Worm (Caenorhabditis elegans): ENCODE data around the gene srb-1.

Gene srb-1

DNA sequence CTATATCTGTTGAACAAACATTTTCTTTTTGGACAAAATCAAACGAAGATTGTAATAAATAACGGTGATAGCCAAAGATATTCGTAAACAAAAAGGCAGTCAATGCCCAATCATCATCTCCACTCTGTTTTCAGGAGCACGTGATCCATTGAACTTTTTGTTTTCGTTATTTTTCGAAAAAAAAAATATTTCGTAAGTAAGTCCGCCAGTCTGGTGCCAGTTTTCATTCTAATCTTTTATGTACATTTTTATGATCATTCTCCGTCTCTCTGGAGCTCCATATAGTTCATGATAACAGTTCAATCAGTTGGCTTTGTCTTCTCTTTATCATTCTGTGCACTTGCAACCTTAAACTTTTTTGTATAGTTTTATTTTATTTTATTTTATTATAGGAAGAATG is 32.1 kb upstream of the srb-1 start, which contains the start of gene ampd-1:
Gene ampd-1 (plus strand): TSS at position 393 of the 400 bp plus-strand sequence.
- TF ChIP-seq ceh-13 (GFP tag; optimal IDR thresholded peaks at IDR 0.05) = no peak
- no peak for TF ChIP-seq flt-1 (GFP tag; IDR thresholded peaks at IDR 0.05)
- TF ChIP-seq pes-1 (GFP tag; IDR thresholded peaks at IDR 0.05) = no peak
- TF ChIP-seq scrt-1 (GFP tag; IDR thresholded peaks at IDR 0.05) = no peak

DNA sequence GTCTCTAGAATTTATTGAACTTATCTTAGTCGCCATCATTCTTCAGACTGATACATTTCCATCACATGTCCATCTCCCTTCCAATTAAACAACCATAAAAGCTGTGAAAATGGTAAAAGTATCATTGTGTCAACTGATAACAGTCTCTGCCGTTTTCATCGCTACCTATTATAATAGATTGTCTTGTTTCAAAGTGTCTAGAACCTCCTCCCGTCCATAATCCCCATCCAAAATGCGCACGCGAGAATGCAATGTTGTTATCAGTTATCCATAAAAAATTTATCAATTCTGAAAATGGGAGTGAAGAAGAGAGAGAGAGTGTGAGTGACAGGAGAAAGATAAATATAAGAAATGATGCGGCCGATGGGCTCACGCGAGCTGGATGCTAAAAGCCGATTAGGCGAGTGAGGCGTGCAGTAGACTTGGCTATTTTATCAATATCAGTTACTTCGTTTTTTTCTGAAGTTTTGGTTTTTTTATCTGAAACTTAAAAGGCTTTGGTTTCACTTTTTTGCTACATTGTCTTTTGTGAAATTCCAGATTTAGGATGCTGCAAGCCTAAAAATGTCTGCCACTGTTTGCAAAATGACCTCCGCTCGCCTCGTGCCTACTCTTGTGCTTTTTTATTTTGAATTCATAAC is 31.2 kb upstream of the srb-1 start:
- TF ChIP-seq F13C5.2 (tag; optimal IDR thresholded peaks at IDR 0.05) (no peak), ceh-36 (tag; optimal IDR thresholded peaks at IDR 0.05) (no peak), hnd-1 (tag; optimal IDR thresholded peaks at IDR 0.05) (no peak), tbx-37 (GFP tag; conservative IDR thresholded peaks at IDR 0.05) (no peak), aly-1 (tag; optimal IDR thresholded peaks at IDR 0.05) (no peak), B0310.2 (tag; optimal IDR thresholded peaks at IDR 0.05) (no peak), tbx-11 (GFP tag; IDR thresholded peaks at IDR 0.05) (no peak), sea-1 (GFP tag; conservative IDR thresholded peaks at IDR 0.05) (no peak), tra-4 (tag; optimal IDR thresholded peaks at IDR 0.05) (no peak), pes-1 (GFP tag; IDR thresholded peaks at IDR 0.05) (no peak), ets-7 (tag; optimal IDR thresholded peaks at IDR 0.05) (no peak), ama-1 (optimal IDR thresholded peaks at IDR 0.05) (no peak), scrt-1 (GFP tag; IDR thresholded peaks at IDR 0.05) (no peak), ceh-13 (GFP tag; optimal IDR thresholded peaks at IDR 0.05) (no peak), hmg-4 (GFP tag; optimal IDR thresholded peaks at IDR 0.05) (no peak)

DNA sequence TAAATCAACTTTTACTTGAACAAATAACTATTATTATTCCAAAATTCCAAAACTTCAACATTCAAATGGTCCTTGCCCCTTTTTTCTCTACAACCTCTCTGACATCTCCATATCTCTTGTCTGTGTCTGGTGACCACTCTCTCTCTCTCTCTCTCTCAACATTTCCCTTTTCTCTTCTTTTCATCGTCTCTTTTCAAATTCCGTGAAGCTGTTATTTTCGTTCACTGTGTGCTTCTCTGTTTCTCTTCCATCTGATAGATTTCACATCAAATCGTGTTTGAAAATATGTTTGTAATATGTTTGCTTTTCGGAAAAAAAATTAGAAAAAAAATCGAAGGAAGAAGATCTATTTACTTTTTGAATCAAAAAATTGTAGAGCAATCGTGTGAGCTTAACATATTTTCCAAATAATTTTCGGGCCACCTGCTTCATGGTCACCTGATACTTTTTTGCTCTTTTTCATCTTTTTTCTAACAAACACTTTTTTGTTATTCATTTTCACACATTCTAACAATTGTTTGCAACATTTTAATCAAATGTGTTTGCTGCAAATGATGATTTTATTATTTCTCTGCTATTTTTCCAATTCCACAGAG is 30.3 kb upstream of the srb-1 start:
- TF ChIP-seq scrt-1 (GFP tag; IDR thresholded peaks at IDR 0.05) (no peak), tbx-37 (GFP tag; conservative IDR thresholded peaks at IDR 0.05) (no peak)

DNA sequence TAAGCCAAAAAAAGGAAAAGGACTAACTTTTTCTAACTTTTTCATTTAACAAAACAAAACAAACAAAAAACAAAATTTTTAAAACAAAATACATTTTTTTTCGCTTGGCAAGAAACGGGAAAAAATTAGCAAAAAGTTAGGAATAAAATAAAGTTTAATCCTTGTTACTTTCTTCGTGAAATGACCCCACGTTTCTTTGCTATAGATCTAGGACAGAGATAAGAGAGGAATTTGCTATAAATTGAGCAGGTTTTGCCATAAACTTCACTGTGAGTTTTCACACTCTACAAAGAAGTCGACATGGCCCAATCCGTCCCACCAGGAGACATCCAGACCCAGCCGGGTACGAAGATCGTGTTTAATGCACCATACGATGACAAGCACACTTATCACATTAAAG is 28.7 kb upstream of the srb-1 start, which contains the start of gene msp-50:
Gene msp-50 (plus strand): TSS at position 301 of the 400 bp plus-strand sequence.
- TF ChIP-seq F13C5.2 (tag; optimal IDR thresholded peaks at IDR 0.05) (no peak), tra-4 (tag; optimal IDR thresholded peaks at IDR 0.05) (no peak), hmg-4 (GFP tag; optimal IDR thresholded peaks at IDR 0.05) (no peak), tbx-11 (GFP tag; IDR thresholded peaks at IDR 0.05) (no peak), hmbx-1 (tag; optimal IDR thresholded peaks at IDR 0.05) (no peak), scrt-1 (GFP tag; IDR thresholded peaks at IDR 0.05) (no peak), ama-1 (optimal IDR thresholded peaks at IDR 0.05) (no peak), aly-1 (tag; optimal IDR thresholded peaks at IDR 0.05) (no peak), hnd-1 (tag; optimal IDR thresholded peaks at IDR 0.05) (no peak), B0310.2 (tag; optimal IDR thresholded peaks at IDR 0.05) (no peak), pes-1 (GFP tag; IDR thresholded peaks at IDR 0.05) (no peak), ceh-36 (tag; optimal IDR thresholded peaks at IDR 0.05) (no peak)

DNA sequence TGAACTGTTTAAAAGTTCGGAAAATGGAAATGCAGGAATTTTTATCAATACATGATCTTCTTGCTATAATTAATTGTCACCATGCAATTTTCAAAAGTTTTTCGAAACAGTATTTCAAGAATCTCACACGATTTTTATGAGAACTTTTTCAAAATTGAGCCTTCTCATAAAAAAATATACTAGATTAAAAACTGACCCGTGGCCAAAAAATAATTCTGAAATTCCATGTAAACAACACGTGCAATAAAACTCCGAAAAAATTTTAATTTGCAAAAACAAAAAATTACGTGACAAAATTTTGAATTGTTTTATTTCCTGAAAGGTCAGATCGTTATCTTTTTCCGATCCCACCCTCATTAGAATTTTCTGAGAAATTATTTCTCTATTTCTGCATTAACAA is 24.7 kb upstream of the srb-1 start, which contains the start of gene C34F11.5:
Gene C34F11.5 (plus strand): TSS at position 301 of the 400 bp plus-strand sequence.
- TF ChIP-seq hnd-1 (tag; optimal IDR thresholded peaks at IDR 0.05) (no peak), B0310.2 (tag; optimal IDR thresholded peaks at IDR 0.05) (no peak), ama-1 (optimal IDR thresholded peaks at IDR 0.05) (no peak), pes-1 (GFP tag; IDR thresholded peaks at IDR 0.05) (no peak), tbx-37 (GFP tag; conservative IDR thresholded peaks at IDR 0.05) (no peak), hmbx-1 (tag; optimal IDR thresholded peaks at IDR 0.05) (no peak), ets-7 (tag; optimal IDR thresholded peaks at IDR 0.05) (no peak), flt-1 (GFP tag; IDR thresholded peaks at IDR 0.05) (no peak), ceh-13 (GFP tag; optimal IDR thresholded peaks at IDR 0.05) (no peak), aly-1 (tag; optimal IDR thresholded peaks at IDR 0.05) (no peak), ceh-36 (tag; optimal IDR thresholded peaks at IDR 0.05) (no peak), tra-4 (tag; optimal IDR thresholded peaks at IDR 0.05) (no peak)

DNA sequence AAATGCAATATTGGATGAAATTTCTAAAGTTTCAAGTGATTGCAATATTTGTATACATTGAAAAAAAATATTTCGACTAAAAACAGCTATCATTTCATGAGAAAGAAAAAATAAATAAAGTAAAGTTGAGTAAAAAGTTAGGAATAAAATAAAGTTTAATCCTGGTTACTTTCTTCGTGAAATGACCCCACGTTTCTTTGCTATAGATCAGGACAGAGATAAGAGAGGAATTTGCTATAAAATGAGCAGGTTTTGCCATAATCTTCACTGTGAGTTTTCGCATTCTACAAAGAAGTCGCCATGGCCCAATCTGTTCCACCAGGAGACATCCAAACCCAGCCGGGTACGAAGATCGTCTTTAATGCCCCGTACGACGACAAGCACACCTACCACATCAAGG is 23.2 kb upstream of the srb-1 start, which contains the start of gene msp-49:
Gene msp-49 (plus strand): TSS at position 301 of the 400 bp plus-strand sequence.
- TF ChIP-seq ama-1 (optimal IDR thresholded peaks at IDR 0.05) = no peak

DNA sequence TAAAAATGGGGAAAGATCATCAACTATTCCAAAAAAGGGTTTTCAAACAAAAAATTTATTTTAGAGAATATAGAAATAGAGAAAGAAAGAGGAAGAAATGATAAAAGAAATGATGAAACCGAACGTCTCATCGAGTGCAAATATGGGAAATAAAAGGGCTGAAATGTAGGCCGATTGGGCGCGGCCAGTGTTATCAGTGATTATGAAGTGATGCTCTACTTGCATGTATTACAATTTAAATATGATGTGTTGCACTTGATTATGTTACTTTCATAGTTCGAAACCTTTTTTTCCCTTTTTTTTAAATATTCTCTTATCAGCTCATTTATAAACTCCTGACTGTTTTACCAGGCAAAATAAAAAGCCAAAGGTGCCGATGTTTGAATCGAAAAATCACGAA is 20.9 kb upstream of the srb-1 start:
- TF ChIP-seq pes-1 (GFP tag; IDR thresholded peaks at IDR 0.05) (no peak), tra-4 (tag; optimal IDR thresholded peaks at IDR 0.05) (no peak), sea-1 (GFP tag; conservative IDR thresholded peaks at IDR 0.05) (no peak), tbx-37 (GFP tag; conservative IDR thresholded peaks at IDR 0.05) (no peak), ceh-13 (GFP tag; optimal IDR thresholded peaks at IDR 0.05) (no peak), F13C5.2 (tag; optimal IDR thresholded peaks at IDR 0.05) (no peak), hmg-4 (GFP tag; optimal IDR thresholded peaks at IDR 0.05) (no peak), ceh-36 (tag; optimal IDR thresholded peaks at IDR 0.05) (no peak), tbx-11 (GFP tag; IDR thresholded peaks at IDR 0.05) (no peak), flt-1 (GFP tag; IDR thresholded peaks at IDR 0.05) (no peak), ama-1 (optimal IDR thresholded peaks at IDR 0.05) (no peak), hnd-1 (tag; optimal IDR thresholded peaks at IDR 0.05) (no peak), ets-7 (tag; optimal IDR thresholded peaks at IDR 0.05) (no peak), scrt-1 (GFP tag; IDR thresholded peaks at IDR 0.05) (no peak), B0310.2 (tag; optimal IDR thresholded peaks at IDR 0.05) (no peak), hmbx-1 (tag; optimal IDR thresholded peaks at IDR 0.05) (no peak)

DNA sequence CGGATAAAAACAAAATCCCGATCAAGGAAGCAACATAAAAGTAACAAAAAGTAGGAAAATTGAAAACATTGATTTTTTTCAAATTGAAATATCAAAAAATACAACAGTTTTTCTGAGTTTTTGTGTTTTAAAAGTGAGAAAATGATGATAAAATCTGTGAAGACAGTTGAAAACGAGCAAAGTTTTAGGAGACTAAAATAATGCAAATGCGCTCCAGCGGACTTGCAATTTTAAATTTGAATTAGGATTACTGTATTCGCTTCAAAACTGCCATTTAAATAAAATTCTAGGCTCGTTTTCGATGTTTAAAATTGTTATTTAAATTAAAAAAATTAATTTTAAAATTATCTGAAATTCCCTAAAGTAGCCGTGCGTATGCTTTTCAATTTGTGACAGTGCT is 17.1 kb upstream of the srb-1 start:
- TF ChIP-seq tbx-11 (GFP tag; IDR thresholded peaks at IDR 0.05) = no peak
- no peak for TF ChIP-seq sea-1 (GFP tag; conservative IDR thresholded peaks at IDR 0.05)
- TF ChIP-seq ama-1 (optimal IDR thresholded peaks at IDR 0.05) = no peak
- TF ChIP-seq pes-1 (GFP tag; IDR thresholded peaks at IDR 0.05) = no peak
- TF ChIP-seq hnd-1 (tag; optimal IDR thresholded peaks at IDR 0.05) = no peak
- TF ChIP-seq ets-7 (tag; optimal IDR thresholded peaks at IDR 0.05) = no peak
- TF ChIP-seq ceh-13 (GFP tag; optimal IDR thresholded peaks at IDR 0.05) = no peak
- no peak for TF ChIP-seq ceh-36 (tag; optimal IDR thresholded peaks at IDR 0.05)
- no peak for TF ChIP-seq hmg-4 (GFP tag; optimal IDR thresholded peaks at IDR 0.05)
- no peak for TF ChIP-seq hmbx-1 (tag; optimal IDR thresholded peaks at IDR 0.05)
- no peak for TF ChIP-seq F13C5.2 (tag; optimal IDR thresholded peaks at IDR 0.05)
- no peak for TF ChIP-seq tra-4 (tag; optimal IDR thresholded peaks at IDR 0.05)
- no peak for TF ChIP-seq tbx-37 (GFP tag; conservative IDR thresholded peaks at IDR 0.05)
- TF ChIP-seq aly-1 (tag; optimal IDR thresholded peaks at IDR 0.05) = no peak

Data from whole organism, early embryonic.